Fruit fly (Drosophila melanogaster) whole organism, prepupa: ENCODE data around the gene sle.
A peak's percentile ranks its signal among the peaks of the same experiment; 100 is the strongest.

ENCODE experiments used
- CG10669 ChIP-seq: fragments of 200-800 bp; sonication (Bioruptor generic); optimal IDR thresholded peaks from 3 replicates; lab custom pipeline; 2018; ENCODE audit warnings: missing biosample characterization, mild to moderate bottlenecking, missing genetic modification characterization, moderate library complexity
- CG6808 ChIP-seq: fragments of 200-800 bp; sonication (Bioruptor generic); optimal IDR thresholded peaks from 3 replicates; lab custom pipeline; 2017; ENCODE audit warnings: missing biosample characterization, missing genetic modification characterization, mild to moderate bottlenecking, moderate library complexity, missing genetic modification reagents
- CG7368 ChIP-seq: fragments of 200-800 bp; sonication (Bioruptor generic); optimal IDR thresholded peaks from 3 replicates; lab custom pipeline; 2016; ENCODE audit warnings: missing biosample characterization, missing genetic modification characterization
- CG8119 ChIP-seq: fragments of 200-800 bp; sonication (Bioruptor generic); IDR thresholded peaks from 3 replicates; pipeline ENCODE4 v1.3.6; 2022; ENCODE audit warnings: missing biosample characterization, missing genetic modification characterization
- Hr39 ChIP-seq: fragments of 200-800 bp; sonication (Bioruptor generic); optimal IDR thresholded peaks from 2 replicates; lab custom pipeline; 2016; ENCODE audit warnings: missing biosample characterization, missing genetic modification characterization
- Lpt ChIP-seq: fragments of 200-800 bp; sonication (Bioruptor generic); optimal IDR thresholded peaks from 3 replicates; lab custom pipeline; 2016; ENCODE audit warnings: missing biosample characterization, missing genetic modification characterization
- OdsH ChIP-seq: fragments of 200-800 bp; sonication (Bioruptor generic); optimal IDR thresholded peaks from 3 replicates; lab custom pipeline; 2016; ENCODE audit warnings: missing biosample characterization, missing genetic modification characterization
- Sox102F ChIP-seq: fragments of 200-800 bp; sonication (Bioruptor generic); optimal IDR thresholded peaks from 2 replicates; lab custom pipeline; 2016; ENCODE audit warnings: missing biosample characterization, mild to moderate bottlenecking, missing genetic modification characterization
- Sox15 ChIP-seq: fragments of 200-800 bp; sonication (Bioruptor generic); optimal IDR thresholded peaks from 3 replicates; lab custom pipeline; 2016; ENCODE audit warnings: missing biosample characterization, missing genetic modification characterization
- fd85E ChIP-seq: fragments of 200-800 bp; sonication (Bioruptor generic); optimal IDR thresholded peaks from 3 replicates; lab custom pipeline; 2016; ENCODE audit warnings: missing biosample characterization, missing genetic modification characterization

DNA sequence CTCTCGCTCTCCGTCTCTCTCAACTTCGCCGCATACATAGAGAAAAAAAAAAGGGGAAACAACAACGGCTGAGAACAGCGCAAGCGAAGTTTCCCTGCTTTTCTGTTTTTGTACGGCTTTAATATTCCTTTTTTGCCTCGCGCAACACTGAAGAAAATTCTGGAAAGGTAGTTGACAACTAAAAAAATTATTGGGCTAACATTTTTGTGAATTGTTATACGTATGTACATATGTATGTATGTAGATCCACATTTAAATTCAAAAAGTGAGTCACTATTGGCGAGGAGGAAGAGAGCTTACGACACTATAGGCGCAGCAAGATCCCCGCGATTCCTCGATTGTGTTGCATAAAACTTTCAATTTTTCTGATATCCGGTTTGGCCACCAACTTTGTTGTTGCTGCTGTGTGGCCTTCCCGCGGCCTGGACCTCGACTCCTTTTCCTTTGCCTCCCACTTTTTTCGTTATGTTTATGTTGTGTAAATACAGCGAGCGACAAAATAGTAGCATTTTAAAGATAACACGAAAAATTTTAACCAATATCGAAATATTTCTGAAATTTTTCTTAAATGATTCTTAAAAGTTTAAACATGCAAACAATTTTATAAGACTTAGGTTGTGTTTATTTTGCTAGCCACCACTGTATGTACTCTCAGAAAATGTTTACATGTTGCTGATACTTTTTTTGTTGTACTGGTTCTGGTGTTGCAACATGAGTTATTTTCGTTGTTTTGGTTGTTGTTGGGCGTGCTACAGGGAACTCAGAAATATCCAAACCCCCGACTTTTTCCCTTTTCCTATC is 23.8 kb downstream of the sle start:
- TF ChIP-seq Lpt (GFP tag; lab: Kevin White, UChicago) = peak; percentile 87
- peak; percentile 93 for TF ChIP-seq CG7368 (GFP tag; lab: Kevin White, UChicago)
- TF ChIP-seq CG8119 (GFP tag; lab: Robert Waterston, UW) = no peak
- peak; percentile 73 for TF ChIP-seq Sox15
- peak; percentile 92 for TF ChIP-seq CG6808 (GFP tag; lab: Kevin White, UChicago)
- TF ChIP-seq OdsH = peak; percentile 87
- TF ChIP-seq Sox102F (GFP tag; lab: Kevin White, UChicago) = peak; percentile 93
- TF ChIP-seq fd85E = peak; percentile 83
- peak; percentile 92 for TF ChIP-seq CG10669 (GFP tag; lab: Kevin White, UChicago)
- TF ChIP-seq Hr39 (GFP tag; lab: Kevin White, UChicago) = peak; percentile 93
